Fruit fly (Drosophila melanogaster) whole organism, embryonic: Measurements from ENCODE around the gene stg1.

Experiments
- BEAF-32 ChIP-seq: fragments of 200-800 bp; sonication (Bioruptor generic); optimal IDR thresholded peaks from 3 replicates; lab custom pipeline; 2017; ENCODE audit warnings: missing biosample characterization, missing genetic modification characterization, mild to moderate bottlenecking, moderate library complexity, missing genetic modification reagents
- BtbVII ChIP-seq: fragments of 200-800 bp; sonication (Bioruptor generic); optimal IDR thresholded peaks from 3 replicates; lab custom pipeline; 2017; ENCODE audit warnings: missing biosample characterization, mild to moderate bottlenecking, missing genetic modification characterization
- CG11504 ChIP-seq: fragments of 200-800 bp; sonication (Bioruptor generic); optimal IDR thresholded peaks from 3 replicates; lab custom pipeline; 2019; ENCODE audit warnings: missing biosample characterization, mild to moderate bottlenecking, missing genetic modification characterization, moderate library complexity
- CG12071 ChIP-seq: fragments of 200-800 bp; sonication (Bioruptor generic); optimal IDR thresholded peaks from 3 replicates; lab custom pipeline; 2018; ENCODE audit warnings: missing biosample characterization, mild to moderate bottlenecking, missing genetic modification characterization
- CG12299 ChIP-seq: fragments of 200-800 bp; sonication (Bioruptor generic); optimal IDR thresholded peaks from 2 replicates; lab custom pipeline; 2018; ENCODE audit warnings: missing biosample characterization, mild to moderate bottlenecking, missing genetic modification characterization
- CG12744 ChIP-seq: fragments of 200-800 bp; sonication (Bioruptor generic); optimal IDR thresholded peaks from 2 replicates; lab custom pipeline; 2016; ENCODE audit warnings: missing biosample characterization, missing genetic modification characterization
- CG13287 ChIP-seq: fragments of 200-800 bp; sonication (Bioruptor generic); IDR thresholded peaks from 2 replicates; pipeline ENCODE4 v1.3.6; 2022; ENCODE audit warnings: missing biosample characterization, missing genetic modification characterization; ENCODE audit not compliant: partially characterized antibody
- CG15601 ChIP-seq: fragments of 200-800 bp; sonication (Bioruptor generic); optimal IDR thresholded peaks from 3 replicates; lab custom pipeline; 2019; ENCODE audit warnings: missing biosample characterization, mild to moderate bottlenecking, missing genetic modification characterization, moderate library complexity
- CG15696 ChIP-seq: fragments of 200-800 bp; sonication (Bioruptor generic); optimal IDR thresholded peaks from 2 replicates; lab custom pipeline; 2019; ENCODE audit warnings: missing biosample characterization, mild to moderate bottlenecking, missing genetic modification characterization, moderate library complexity
- CG16815 ChIP-seq: fragments of 200-800 bp; sonication (Bioruptor generic); optimal IDR thresholded peaks from 3 replicates; lab custom pipeline; 2017; ENCODE audit warnings: missing biosample characterization, mild to moderate bottlenecking, missing genetic modification characterization
- CG17361 ChIP-seq: fragments of 200-800 bp; sonication (Bioruptor generic); IDR thresholded peaks from 3 replicates; pipeline ENCODE4 v1.3.6; 2022; ENCODE audit warnings: missing biosample characterization, missing genetic modification characterization
- CG17568 ChIP-seq: fragments of 200-800 bp; sonication (Bioruptor generic); optimal IDR thresholded peaks from 2 replicates; lab custom pipeline; 2018; ENCODE audit warnings: missing biosample characterization, mild to moderate bottlenecking, missing genetic modification characterization, moderate library complexity
- CG17612 ChIP-seq: fragments of 200-800 bp; sonication (Bioruptor generic); IDR thresholded peaks from 2 replicates; pipeline ENCODE4 v1.3.6; 2022; ENCODE audit warnings: missing biosample characterization, missing genetic modification characterization
- CG2129 ChIP-seq: fragments of 200-800 bp; sonication (Bioruptor generic); IDR thresholded peaks from 2 replicates; pipeline ENCODE4 v1.3.6; 2022; ENCODE audit warnings: missing biosample characterization, missing genetic modification characterization; ENCODE audit not compliant: partially characterized antibody
- CG2199 ChIP-seq: fragments of 200-800 bp; sonication (Bioruptor generic); IDR thresholded peaks from 3 replicates; pipeline ENCODE4 v1.3.6; 2022; ENCODE audit warnings: missing biosample characterization, missing genetic modification characterization
- CG33557 ChIP-seq: fragments of 200-800 bp; sonication (Bioruptor generic); optimal IDR thresholded peaks from 2 replicates; lab custom pipeline; 2019; ENCODE audit warnings: missing biosample characterization, mild to moderate bottlenecking, missing genetic modification characterization, moderate library complexity
- CG4707 ChIP-seq: fragments of 200-800 bp; sonication (Bioruptor generic); optimal IDR thresholded peaks from 2 replicates; lab custom pipeline; 2018; ENCODE audit warnings: missing biosample characterization, mild to moderate bottlenecking, missing genetic modification characterization, moderate library complexity
- CG5245 ChIP-seq: fragments of 200-800 bp; sonication (Bioruptor generic); optimal IDR thresholded peaks from 3 replicates; lab custom pipeline; 2016; ENCODE audit warnings: missing biosample characterization, missing genetic modification characterization
- CG6854 ChIP-seq: fragments of 200-800 bp; sonication (Bioruptor generic); optimal IDR thresholded peaks from 3 replicates; lab custom pipeline; 2017; ENCODE audit warnings: missing biosample characterization, mild to moderate bottlenecking, missing genetic modification characterization
- CG7963 ChIP-seq: fragments of 200-800 bp; sonication (Bioruptor generic); IDR thresholded peaks from 3 replicates; pipeline ENCODE4 v1.3.6; 2022; ENCODE audit warnings: missing biosample characterization, missing genetic modification characterization; ENCODE audit not compliant: partially characterized antibody
- CoRest ChIP-seq: fragments of 200-800 bp; sonication (Bioruptor generic); optimal IDR thresholded peaks from 3 replicates; lab custom pipeline; 2018; ENCODE audit warnings: missing biosample characterization, mild to moderate bottlenecking, missing genetic modification characterization, moderate library complexity
- Doc3 ChIP-seq: fragments of 200-800 bp; sonication (Bioruptor generic); IDR thresholded peaks from 3 replicates; pipeline ENCODE4 v1.3.6; 2022; ENCODE audit warnings: missing biosample characterization, missing genetic modification characterization; ENCODE audit not compliant: partially characterized antibody
- H2.0 ChIP-seq: fragments of 200-800 bp; sonication (Bioruptor generic); IDR thresholded peaks from 2 replicates; pipeline ENCODE4 v1.3.6; 2022; ENCODE audit warnings: missing biosample characterization, missing genetic modification characterization
- Hey ChIP-seq: fragments of 200-800 bp; sonication (Bioruptor generic); optimal IDR thresholded peaks from 3 replicates; lab custom pipeline; 2018; ENCODE audit warnings: missing biosample characterization, mild to moderate bottlenecking, missing genetic modification characterization
- HmgD ChIP-seq: fragments of 200-800 bp; sonication (Bioruptor generic); optimal IDR thresholded peaks from 3 replicates; lab custom pipeline; 2016; ENCODE audit warnings: missing biosample characterization, missing genetic modification characterization
- HmgZ ChIP-seq: fragments of 200-800 bp; sonication (Bioruptor generic); optimal IDR thresholded peaks from 2 replicates; lab custom pipeline; 2018; ENCODE audit warnings: missing biosample characterization, mild to moderate bottlenecking, missing genetic modification characterization
- Hmx ChIP-seq: fragments of 200-800 bp; sonication (Bioruptor generic); optimal IDR thresholded peaks from 2 replicates; lab custom pipeline; 2016; ENCODE audit warnings: missing biosample characterization, missing genetic modification characterization
- Hr39 ChIP-seq: fragments of >200 bp; optimal IDR thresholded peaks from 2 replicates; lab custom pipeline; 2017
- Myb ChIP-seq: fragments of 200-800 bp; sonication (Bioruptor generic); optimal IDR thresholded peaks from 2 replicates; lab custom pipeline; 2016; ENCODE audit warnings: missing biosample characterization, missing genetic modification characterization
- Nf-YB ChIP-seq: fragments of 200-800 bp; sonication (Bioruptor generic); optimal IDR thresholded peaks from 3 replicates; lab custom pipeline; 2019; ENCODE audit warnings: missing biosample characterization, mild to moderate bottlenecking, missing genetic modification characterization, moderate library complexity
- Ravus ChIP-seq: fragments of 200-800 bp; sonication (Bioruptor generic); IDR thresholded peaks from 2 replicates; pipeline ENCODE4 v1.3.6; 2022; ENCODE audit warnings: missing biosample characterization, missing genetic modification characterization
- Spps ChIP-seq: fragments of 200-800 bp; sonication (Bioruptor generic); optimal IDR thresholded peaks from 2 replicates; lab custom pipeline; 2018; ENCODE audit warnings: missing biosample characterization, mild to moderate bottlenecking, missing genetic modification characterization
- Ssrp ChIP-seq: fragments of 200-800 bp; sonication (Bioruptor generic); optimal IDR thresholded peaks from 2 replicates; lab custom pipeline; 2018; ENCODE audit warnings: missing biosample characterization, mild to moderate bottlenecking, missing genetic modification characterization, moderate library complexity
- Xbp1 ChIP-seq: fragments of 200-800 bp; sonication (Bioruptor generic); optimal IDR thresholded peaks from 3 replicates; lab custom pipeline; 2016; ENCODE audit warnings: missing biosample characterization, mild to moderate bottlenecking, missing genetic modification characterization
- YL-1 ChIP-seq: fragments of 200-800 bp; sonication (Bioruptor generic); optimal IDR thresholded peaks from 3 replicates; lab custom pipeline; 2017; ENCODE audit warnings: missing biosample characterization, mild to moderate bottlenecking, missing genetic modification characterization
- ab ChIP-seq: fragments of 200-800 bp; sonication (Bioruptor generic); optimal IDR thresholded peaks from 2 replicates; lab custom pipeline; 2016; ENCODE audit warnings: missing biosample characterization, missing genetic modification characterization
- al ChIP-seq: fragments of 200-800 bp; sonication (Bioruptor generic); IDR thresholded peaks from 2 replicates; pipeline ENCODE4 v1.3.6; 2022; ENCODE audit warnings: missing biosample characterization, missing genetic modification characterization
- ato ChIP-seq: fragments of 200-800 bp; sonication (Bioruptor generic); IDR thresholded peaks from 2 replicates; pipeline ENCODE4 v1.3.6; 2022; ENCODE audit warnings: missing biosample characterization, missing genetic modification characterization; ENCODE audit not compliant: partially characterized antibody
- cad ChIP-seq: fragments of >200 bp; optimal IDR thresholded peaks from 2 replicates; lab custom pipeline; 2017; ENCODE audit warnings: missing biosample characterization, missing genetic modification characterization
- chif ChIP-seq, 2 experiments: fragments of 200-800 bp; sonication (Bioruptor generic); optimal IDR thresholded peaks; 3 replicates each; lab custom pipeline; 2016; ENCODE audit warnings: missing biosample characterization in 2 of 2, missing genetic modification characterization in 2 of 2
- ci ChIP-seq: fragments of 200-800 bp; sonication (Bioruptor generic); IDR thresholded peaks from 3 replicates; pipeline ENCODE4 v1.3.6; 2022; ENCODE audit warnings: missing biosample characterization, missing genetic modification characterization
- croc ChIP-seq: fragments of 200-800 bp; sonication (Bioruptor generic); conservative IDR thresholded peaks from 3 replicates; pipeline ENCODE4 v1.3.6; 2022; ENCODE audit warnings: missing biosample characterization, missing genetic modification characterization
- gce ChIP-seq: fragments of 200-800 bp; sonication (Bioruptor generic); IDR thresholded peaks from 3 replicates; pipeline ENCODE4 v1.3.6; 2022; ENCODE audit warnings: missing biosample characterization, missing genetic modification characterization
- h ChIP-seq: fragments of >200 bp; optimal IDR thresholded peaks from 2 replicates; lab custom pipeline; 2017
- mirr ChIP-seq: fragments of 200-800 bp; sonication (Bioruptor generic); optimal IDR thresholded peaks from 3 replicates; lab custom pipeline; 2018; ENCODE audit warnings: missing biosample characterization, mild to moderate bottlenecking, missing genetic modification characterization
- nmo ChIP-seq: fragments of 200-800 bp; sonication (Bioruptor generic); optimal IDR thresholded peaks from 2 replicates; lab custom pipeline; 2018; ENCODE audit warnings: missing biosample characterization, mild to moderate bottlenecking, missing genetic modification characterization, moderate library complexity
- sens-2 ChIP-seq: fragments of 200-800 bp; sonication (Bioruptor generic); IDR thresholded peaks from 2 replicates; pipeline ENCODE4 v1.3.6; 2022; ENCODE audit warnings: missing biosample characterization, missing genetic modification characterization
- sim ChIP-seq: fragments of 200-800 bp; sonication (Bioruptor generic); IDR thresholded peaks from 2 replicates; pipeline ENCODE4 v1.3.6; 2022; ENCODE audit warnings: missing biosample characterization, missing genetic modification characterization
- sisA ChIP-seq: fragments of 200-800 bp; sonication (Bioruptor generic); IDR thresholded peaks from 2 replicates; pipeline ENCODE4 v1.3.6; 2022; ENCODE audit warnings: missing biosample characterization, missing genetic modification characterization
- sr ChIP-seq: fragments of 200-800 bp; sonication (Bioruptor generic); IDR thresholded peaks from 3 replicates; pipeline ENCODE4 v1.3.6; 2022; ENCODE audit warnings: missing biosample characterization, missing genetic modification characterization
- stwl ChIP-seq: fragments of 200-800 bp; sonication (Bioruptor generic); optimal IDR thresholded peaks from 3 replicates; lab custom pipeline; 2018; ENCODE audit warnings: missing biosample characterization, mild to moderate bottlenecking, missing genetic modification characterization, moderate library complexity

stg1 gene

dm6 chrX:21124176-21124575 is 30.5 kb downstream of the stg1 start (continued):
- TF ChIP-seq h (lab: Kevin White, UChicago) (no peak), CG17568 (GFP tag; lab: Kevin White, UChicago) (peak; percentile 12), CG11504 (peak; percentile 81), Spps (tag; lab: Kevin White, UChicago) (peak; percentile 18), CG4707 (GFP tag; lab: Kevin White, UChicago) (no peak), CG16815 (peak; percentile 40), HmgD (no peak), Hey (tag; lab: Kevin White, UChicago) (no peak), Hmx (GFP tag; lab: Kevin White, UChicago) (peak; percentile 13), YL-1 (no peak), mirr (no peak), CG15696 (tag; lab: Kevin White, UChicago) (peak; percentile 44), Xbp1 (GFP tag; lab: Kevin White, UChicago) (peak; percentile 73), CG33557 (GFP tag; lab: Kevin White, UChicago) (no peak), CG13287 (no peak), HmgZ (tag; lab: Kevin White, UChicago) (peak; percentile 20), sim (GFP tag; lab: Robert Waterston, UW) (no peak), CG17361 (GFP tag; lab: Robert Waterston, UW) (peak; percentile 83; the same call in 2 of the 3 replicates), ab (GFP tag; lab: Kevin White, UChicago) (no peak), Hr39 (no peak), sisA (GFP tag; lab: Robert Waterston, UW) (peak; percentile 54; the same call in 1 of the 2 replicates), CG2129 (GFP tag; lab: Robert Waterston, UW) (no peak), cad (GFP tag; lab: Kevin White, UChicago) (no peak), H2.0 (peak; percentile 68), CG15601 (tag; lab: Kevin White, UChicago) (peak; percentile 90), al (GFP tag; lab: Robert Waterston, UW) (peak; percentile 44), Ravus (GFP tag; lab: Robert Waterston, UW) (no peak; the same call in 1 of the 2 replicates), sens-2 (GFP tag; lab: Robert Waterston, UW) (0 out of 2 replicates have a peak, but pooled peaks have one; percentile 23), chif (GFP tag; optimal IDR thresholded peaks at IDR 0.05; lab: Kevin White, UChicago) (peak; percentile 53 to 61), CG6854 (GFP tag; lab: Kevin White, UChicago) (no peak), Myb (GFP tag; lab: Kevin White, UChicago) (no peak), CG7963 (GFP tag; lab: Robert Waterston, UW) (no peak), gce (GFP tag; lab: Robert Waterston, UW) (peak; percentile 51; the same call in 1 of the 3 replicates), sr (no peak), stwl (tag; lab: Kevin White, UChicago) (no peak), Ssrp (peak; percentile 68), Nf-YB (GFP tag; lab: Kevin White, UChicago) (peak; percentile 51), CG12744 (no peak), CoRest (tag; lab: Kevin White, UChicago) (peak; percentile 81), nmo (GFP tag; lab: Kevin White, UChicago) (peak; percentile 81), ato (GFP tag; lab: Robert Waterston, UW) (no peak), CG5245 (GFP tag; lab: Kevin White, UChicago) (peak; percentile 20), BtbVII (GFP tag; lab: Kevin White, UChicago) (peak; percentile 27), BEAF-32 (GFP tag; lab: Kevin White, UChicago) (no peak), ci (GFP tag; lab: Robert Waterston, UW) (peak; percentile 81), croc (GFP tag; lab: Robert Waterston, UW) (no peak; the same call in 2 of the 3 replicates), CG17612 (peak; percentile 51; the same call in 1 of the 2 replicates), CG2199 (GFP tag; lab: Robert Waterston, UW) (no peak), CG12071 (GFP tag; lab: Kevin White, UChicago) (peak; percentile 30), CG12299 (peak; percentile 43), Doc3 (GFP tag; lab: Robert Waterston, UW) (no peak)
